In genomic region chrII:5511417-5512353, ce11 we compare ENCODE assay signal across 8 worm cellular contexts.
TF ChIP-seq lines count a peak whose summit lies in the region.

No protein-coding gene starts in this region.

TF ChIP-seq in whole organism, L1 larva, 84 proteins besides CTCF, POLR2A, EP300 and RAD21 (continues in another document):
- TF ChIP-seq unc-30 (tag; optimal IDR thresholded peaks at IDR 0.05; lab: Kevin White, UChicago) (no peak), lir-3 (tag; optimal IDR thresholded peaks at IDR 0.05; lab: Kevin White, UChicago; ENCODE audit: poor library complexity) (peak; percentile 54), ceh-88 (GFP tag; IDR thresholded peaks at IDR 0.05; lab: Robert Waterston, UW) (peak; percentile 37; the same call in 1 of the 2 replicates), dpl-1 (GFP tag; optimal IDR thresholded peaks at IDR 0.05; lab: Kevin White, UChicago) (peak in 1 of 3 experiments; percentile 39), sptf-1 (tag; optimal IDR thresholded peaks at IDR 0.05; lab: Kevin White, UChicago) (no peak), vab-15 (tag; optimal IDR thresholded peaks at IDR 0.05; lab: Kevin White, UChicago) (no peak), isw-1 (GFP tag; IDR thresholded peaks at IDR 0.05; lab: Robert Waterston, UW) (peak; percentile 8; the same call in 1 of the 2 replicates), ceh-82 (tag; optimal IDR thresholded peaks at IDR 0.05; lab: Kevin White, UChicago) (peak in 1 of 3 experiments; percentile 5), hpl-2 (GFP tag; optimal IDR thresholded peaks at IDR 0.05; lab: Kevin White, UChicago) (no peak), egl-13 (tag; optimal IDR thresholded peaks at IDR 0.05; lab: Kevin White, UChicago) (peak; percentile 52), F16B12.6 (tag; optimal IDR thresholded peaks at IDR 0.05; lab: Kevin White, UChicago) (no peak)

TF ChIP-seq in whole organism, L2 larva, 48 proteins besides CTCF, POLR2A, EP300 and RAD21:
- peak in 1 of 2 experiments; percentile 56 for TF ChIP-seq lsy-2 (tag; optimal IDR thresholded peaks at IDR 0.05; lab: Kevin White, UChicago)
- no peak for TF ChIP-seq ceh-82 (tag; optimal IDR thresholded peaks at IDR 0.05; lab: Kevin White, UChicago)
- peak; percentile 83 for TF ChIP-seq C34F6.9 (tag; optimal IDR thresholded peaks at IDR 0.05; lab: Kevin White, UChicago)
- peak; percentile 13 for TF ChIP-seq blmp-1 (tag; optimal IDR thresholded peaks at IDR 0.05; lab: Kevin White, UChicago; ENCODE audit: insufficient read depth)
- TF ChIP-seq mdl-1 (tag; optimal IDR thresholded peaks at IDR 0.05; lab: Kevin White, UChicago) = no peak
- TF ChIP-seq unc-55 (GFP tag; optimal IDR thresholded peaks at IDR 0.05; lab: Kevin White, UChicago) = peak; percentile 44
- TF ChIP-seq mab-5 (tag; optimal IDR thresholded peaks at IDR 0.05; lab: Kevin White, UChicago) = no peak
- TF ChIP-seq nhr-77 (tag; optimal IDR thresholded peaks at IDR 0.05; lab: Kevin White, UChicago) = no peak
- peak; percentile 44 for TF ChIP-seq nhr-129 (tag; optimal IDR thresholded peaks at IDR 0.05; lab: Kevin White, UChicago)

TF ChIP-seq in whole organism, L3 larva, 47 proteins besides CTCF, POLR2A, EP300 and RAD21:
- TF ChIP-seq elt-1 (tag; optimal IDR thresholded peaks at IDR 0.05; lab: Kevin White, UChicago) (peak; percentile 63), nfya-1 (tag; optimal IDR thresholded peaks at IDR 0.05; lab: Kevin White, UChicago; ENCODE audit: insufficient read depth) (peak; percentile 64), ceh-28 (tag; optimal IDR thresholded peaks at IDR 0.05; lab: Kevin White, UChicago) (no peak), ceh-82 (tag; optimal IDR thresholded peaks at IDR 0.05; lab: Kevin White, UChicago) (no peak), jun-1 (tag; optimal IDR thresholded peaks at IDR 0.05; lab: Kevin White, UChicago) (no peak), lin-15B (tag; optimal IDR thresholded peaks at IDR 0.05; lab: Kevin White, UChicago) (peak; percentile 2), nhr-25 (tag; optimal IDR thresholded peaks at IDR 0.05; lab: Kevin White, UChicago) (peak; percentile 39), nhr-12 (tag; optimal IDR thresholded peaks at IDR 0.05; lab: Kevin White, UChicago) (no peak), pha-4 (tag; optimal IDR thresholded peaks at IDR 0.05; lab: Kevin White, UChicago) (peak; percentile 38), nhr-237 (tag; optimal IDR thresholded peaks at IDR 0.05; lab: Kevin White, UChicago) (no peak), fkh-2 (tag; optimal IDR thresholded peaks at IDR 0.05; lab: Kevin White, UChicago) (no peak), fkh-10 (GFP tag; optimal IDR thresholded peaks at IDR 0.05; lab: Kevin White, UChicago) (no peak)
TF ChIP-seq in whole organism, L3 larva: peak in this region for 5.

TF ChIP-seq in whole organism, L4 larva, 104 proteins besides CTCF, POLR2A, EP300 and RAD21 (continues in another document):
- TF ChIP-seq dmd-6 (GFP tag; IDR thresholded peaks at IDR 0.05; lab: Robert Waterston, UW) (0 out of 2 replicates have a peak, but pooled peaks have one; percentile 14), jun-1 (tag; optimal IDR thresholded peaks at IDR 0.05; lab: Kevin White, UChicago) (no peak), mes-2 (tag; optimal IDR thresholded peaks at IDR 0.05; lab: Kevin White, UChicago; ENCODE audit: poor library complexity, severe bottlenecking) (peak; percentile 80), madf-9 (GFP tag; conservative IDR thresholded peaks at IDR 0.05; lab: Robert Waterston, UW) (0 out of 2 replicates have a peak, but pooled peaks have one; percentile 41), rbr-2 (tag; optimal IDR thresholded peaks at IDR 0.05; lab: Kevin White, UChicago) (peak; percentile 2), gei-8 (GFP tag; optimal IDR thresholded peaks at IDR 0.05; lab: Kevin White, UChicago) (no peak), Y48G9A.11 (GFP tag; IDR thresholded peaks at IDR 0.05; lab: Robert Waterston, UW) (peak; percentile 55; the same call in 1 of the 2 replicates), duxl-1 (tag; optimal IDR thresholded peaks at IDR 0.05; lab: Kevin White, UChicago; ENCODE audit: poor library complexity) (peak; percentile 17), unc-62 (GFP tag; optimal IDR thresholded peaks at IDR 0.05 in 1 of 2; lab: Kevin White, UChicago) (peak in 1 of 2 experiments; percentile 53), unc-62 (tag; optimal IDR thresholded peaks at IDR 0.05; lab: Kevin White, UChicago) (no peak)

TF ChIP-seq in whole organism, late embryonic, 69 proteins besides CTCF, POLR2A, EP300 and RAD21 (continues in another document):
- TF ChIP-seq pax-1 (tag; optimal IDR thresholded peaks at IDR 0.05; lab: Kevin White, UChicago) (no peak), odd-2 (tag; optimal IDR thresholded peaks at IDR 0.05; lab: Kevin White, UChicago) (no peak), K09A11.1 (tag; optimal IDR thresholded peaks at IDR 0.05; lab: Kevin White, UChicago; ENCODE audit: insufficient read depth) (no peak), lim-6 (tag; optimal IDR thresholded peaks at IDR 0.05; lab: Kevin White, UChicago) (no peak), ztf-16 (tag; optimal IDR thresholded peaks at IDR 0.05; lab: Kevin White, UChicago) (no peak), unc-42 (tag; optimal IDR thresholded peaks at IDR 0.05; lab: Kevin White, UChicago) (peak; percentile 60), rnt-1 (tag; optimal IDR thresholded peaks at IDR 0.05; lab: Kevin White, UChicago) (no peak), C08G9.2 (tag; optimal IDR thresholded peaks at IDR 0.05; lab: Kevin White, UChicago) (peak; percentile 13), dmd-4 (tag; optimal IDR thresholded peaks at IDR 0.05; lab: Kevin White, UChicago; ENCODE audit: borderline replicate concordance) (no peak), fax-1 (tag; optimal IDR thresholded peaks at IDR 0.05; lab: Kevin White, UChicago) (no peak), ets-4 (tag; optimal IDR thresholded peaks at IDR 0.05; lab: Kevin White, UChicago) (peak; percentile 44), ahr-1 (tag; optimal IDR thresholded peaks at IDR 0.05; lab: Kevin White, UChicago) (no peak), ceh-22 (tag; optimal IDR thresholded peaks at IDR 0.05; lab: Kevin White, UChicago) (no peak)

TF ChIP-seq in whole organism, midembryonic, 9 proteins besides CTCF, POLR2A, EP300 and RAD21:
- TF ChIP-seq tab-1 (GFP tag; IDR thresholded peaks at IDR 0.05; lab: Robert Waterston, UW) = no peak
- TF ChIP-seq cog-1 (tag; optimal IDR thresholded peaks at IDR 0.05; lab: Kevin White, UChicago) = peak; percentile 44

TF ChIP-seq in whole organism, mixed stage, embryonic, 35 proteins besides CTCF, POLR2A, EP300 and RAD21:
- TF ChIP-seq hlh-1 (tag; optimal IDR thresholded peaks at IDR 0.05; lab: Kevin White, UChicago) = peak; percentile 86
- peak; percentile 67 for TF ChIP-seq ces-1 (GFP tag; optimal IDR thresholded peaks at IDR 0.05; lab: Kevin White, UChicago)
- peak; percentile 2 for TF ChIP-seq unc-120 (tag; optimal IDR thresholded peaks at IDR 0.05; lab: Kevin White, UChicago; ENCODE audit: poor library complexity, severe bottlenecking)
- no peak for TF ChIP-seq cnd-1 (tag; optimal IDR thresholded peaks at IDR 0.05; lab: Kevin White, UChicago)

TF ChIP-seq in whole organism, young adult, 124 proteins besides CTCF, POLR2A, EP300 and RAD21 (continues in another document):
- TF ChIP-seq ztf-6 (GFP tag; IDR thresholded peaks at IDR 0.05; lab: Robert Waterston, UW) (no peak), F33H1.4 (GFP tag; IDR thresholded peaks at IDR 0.05; lab: Robert Waterston, UW) (peak; percentile 42), nhr-120 (GFP tag; IDR thresholded peaks at IDR 0.05; lab: Robert Waterston, UW) (no peak), aptf-3 (GFP tag; IDR thresholded peaks at IDR 0.05; lab: Robert Waterston, UW) (no peak), B0261.1 (tag; optimal IDR thresholded peaks at IDR 0.05; lab: Kevin White, UChicago) (no peak), him-1 (tag; optimal IDR thresholded peaks at IDR 0.05; lab: Kevin White, UChicago) (peak; percentile 50), ztf-3 (GFP tag; optimal IDR thresholded peaks at IDR 0.05; lab: Kevin White, UChicago) (no peak), ZK185.1 (tag; optimal IDR thresholded peaks at IDR 0.05; lab: Kevin White, UChicago; ENCODE audit: poor library complexity, severe bottlenecking) (peak; percentile 65), snpc-1.3 (tag; optimal IDR thresholded peaks at IDR 0.05; lab: Kevin White, UChicago; ENCODE audit: insufficient read depth) (no peak), repo-1 (tag; optimal IDR thresholded peaks at IDR 0.05; lab: Kevin White, UChicago) (no peak), madf-8 (GFP tag; conservative IDR thresholded peaks at IDR 0.05; lab: Robert Waterston, UW) (peak; percentile 88), aptf-2 (GFP tag; conservative IDR thresholded peaks at IDR 0.05; lab: Robert Waterston, UW) (0 out of 2 replicates have a peak, but pooled peaks have one; percentile 38), snpc-4 (GFP tag; optimal IDR thresholded peaks at IDR 0.05; lab: Kevin White, UChicago) (no peak), snpc-4 (tag; optimal IDR thresholded peaks at IDR 0.05; lab: Kevin White, UChicago) (peak in 1 of 4 experiments; percentile 13), bed-2 (GFP tag; IDR thresholded peaks at IDR 0.05; lab: Robert Waterston, UW) (no peak), ztf-28 (GFP tag; IDR thresholded peaks at IDR 0.05; lab: Robert Waterston, UW) (0 out of 2 replicates have a peak, but pooled peaks have one; percentile 22), lin-54 (GFP tag; optimal IDR thresholded peaks at IDR 0.05; lab: Kevin White, UChicago) (peak; percentile 4), Y95B8A.8 (GFP tag; IDR thresholded peaks at IDR 0.05; lab: Robert Waterston, UW) (no peak), hrde-1 (tag; optimal IDR thresholded peaks at IDR 0.05; lab: Kevin White, UChicago; ENCODE audit: borderline replicate concordance) (no peak), F57C9.4 (tag; optimal IDR thresholded peaks at IDR 0.05; lab: Kevin White, UChicago) (no peak), ztf-22 (GFP tag; optimal IDR thresholded peaks at IDR 0.05; lab: Kevin White, UChicago) (no peak), K12H6.12 (tag; optimal IDR thresholded peaks at IDR 0.05; lab: Kevin White, UChicago) (peak; percentile 7), dox-1 (GFP tag; IDR thresholded peaks at IDR 0.05; lab: Robert Waterston, UW) (0 out of 2 replicates have a peak, but pooled peaks have one; percentile 39), lsl-1 (GFP tag; optimal IDR thresholded peaks at IDR 0.05; lab: Kevin White, UChicago) (peak; percentile 45), attf-5 (GFP tag; optimal IDR thresholded peaks at IDR 0.05; lab: Kevin White, UChicago) (peak; percentile 1), ceh-27 (GFP tag; optimal IDR thresholded peaks at IDR 0.05; lab: Kevin White, UChicago) (no peak), unc-130 (GFP tag; optimal IDR thresholded peaks at IDR 0.05; lab: Kevin White, UChicago) (peak; percentile 57), gei-17 (GFP tag; optimal IDR thresholded peaks at IDR 0.05; lab: Kevin White, UChicago) (no peak), madf-10 (tag; optimal IDR thresholded peaks at IDR 0.05; lab: Kevin White, UChicago) (no peak), mel-28 (tag; optimal IDR thresholded peaks at IDR 0.05; lab: Kevin White, UChicago; ENCODE audit: borderline replicate concordance) (no peak), ekl-4 (GFP tag; IDR thresholded peaks at IDR 0.05; lab: Robert Waterston, UW) (no peak), mcd-1 (GFP tag; IDR thresholded peaks at IDR 0.05; lab: Robert Waterston, UW) (peak; percentile 41)
